Worm (Caenorhabditis elegans) whole organism, mixed stage, embryonic: Measurements from ENCODE around the gene clec-38.

Source experiments
- M03D4.4 ChIP-seq: sonication (generic microtip); optimal IDR thresholded peaks from 2 replicates; lab custom pipeline; 2017; ENCODE audit warnings: mild to moderate bottlenecking, missing genetic modification characterization, missing compliant biosample characterization
- blmp-1 ChIP-seq: fragments of 150-350 bp; optimal IDR thresholded peaks from 2 replicates; lab custom pipeline; 2014; ENCODE audit warnings: missing biosample characterization, missing genetic modification characterization
- cnd-1 ChIP-seq: fragments of 200-800 bp; sonication (Bioruptor generic); optimal IDR thresholded peaks from 2 replicates; lab custom pipeline; 2018; ENCODE audit warnings: mild to moderate bottlenecking, missing genetic modification characterization, missing compliant biosample characterization
- hlh-1 ChIP-seq: fragments of 150-350 bp; optimal IDR thresholded peaks from 2 replicates; lab custom pipeline; 2014; ENCODE audit warnings: missing biosample characterization, missing genetic modification reagents, missing genetic modification characterization
- lsy-2 ChIP-seq: fragments of 150-350 bp; optimal IDR thresholded peaks from 2 replicates; lab custom pipeline; 2014; ENCODE audit warnings: missing biosample characterization, missing genetic modification characterization
- mls-2 ChIP-seq: sonication (generic microtip); optimal IDR thresholded peaks from 2 replicates; lab custom pipeline; 2016; ENCODE audit warnings: mild to moderate bottlenecking, missing genetic modification characterization, moderate library complexity, missing compliant biosample characterization
- nhr-237 ChIP-seq: fragments of 150-350 bp; optimal IDR thresholded peaks from 2 replicates; lab custom pipeline; 2014; ENCODE audit warnings: missing biosample characterization, missing genetic modification characterization
- nhr-76 ChIP-seq: sonication (generic microtip); optimal IDR thresholded peaks from 2 replicates; lab custom pipeline; 2017; ENCODE audit warnings: missing biosample characterization, missing genetic modification characterization
- snpc-4 ChIP-seq: fragments of 150-350 bp; optimal IDR thresholded peaks from 2 replicates; lab custom pipeline; 2014; ENCODE audit warnings: missing biosample characterization, missing genetic modification characterization
- sptf-1 ChIP-seq: sonication (generic microtip); optimal IDR thresholded peaks from 2 replicates; lab custom pipeline; 2017; ENCODE audit warnings: mild to moderate bottlenecking, missing genetic modification characterization, moderate library complexity, missing compliant biosample characterization
- unc-62 ChIP-seq: fragments of 150-350 bp; optimal IDR thresholded peaks from 2 replicates; lab custom pipeline; 2014; ENCODE audit warnings: missing biosample characterization, missing genetic modification reagents, missing genetic modification characterization
- zip-8 ChIP-seq: fragments of 150-350 bp; optimal IDR thresholded peaks from 2 replicates; lab custom pipeline; 2014; ENCODE audit warnings: missing biosample characterization, missing genetic modification characterization
- ztf-11 ChIP-seq: fragments of 150-350 bp; optimal IDR thresholded peaks from 2 replicates; lab custom pipeline; 2014; ENCODE audit warnings: missing biosample characterization, missing genetic modification characterization

DNA sequence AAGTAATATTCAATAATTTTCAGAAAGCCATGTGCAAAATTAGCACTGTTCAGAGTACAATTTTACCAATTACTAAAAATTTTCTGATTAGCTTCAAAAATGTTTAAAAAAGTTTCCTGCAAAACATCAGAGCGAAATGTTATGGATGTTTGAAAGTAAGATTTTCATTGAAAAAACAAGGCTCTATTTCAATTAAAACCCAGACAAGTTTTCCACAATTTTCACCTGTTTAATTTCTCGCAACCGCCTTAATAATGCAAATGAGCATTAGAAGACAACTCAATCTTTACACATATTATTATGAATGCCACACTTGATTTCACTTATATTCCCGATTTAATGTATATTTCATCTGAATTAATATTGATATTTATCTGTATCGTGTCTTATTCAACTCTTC, 40.9 kb downstream of the clec-38 start, which contains the start of gene srz-101:
- TF ChIP-seq zip-8 (tag; lab: Kevin White, UChicago), result no peak
- no peak for TF ChIP-seq unc-62
- TF ChIP-seq nhr-76 (tag; lab: Kevin White, UChicago), result no peak
- no peak for TF ChIP-seq sptf-1 (tag; lab: Kevin White, UChicago)
- no peak for TF ChIP-seq hlh-1 (tag; lab: Kevin White, UChicago)
- TF ChIP-seq M03D4.4 (tag; lab: Kevin White, UChicago), result no peak
- no peak for TF ChIP-seq mls-2 (tag; lab: Kevin White, UChicago)
- no peak for TF ChIP-seq blmp-1
- no peak for TF ChIP-seq snpc-4 (tag; lab: Kevin White, UChicago)
- TF ChIP-seq cnd-1, result no peak
- TF ChIP-seq lsy-2 (tag; lab: Kevin White, UChicago), result no peak
- TF ChIP-seq ztf-11 (tag; lab: Kevin White, UChicago), result no peak
- TF ChIP-seq nhr-237 (tag; lab: Kevin White, UChicago), result no peak
